Worm (Caenorhabditis elegans): ENCODE data around the gene C44B7.7.

The C44B7.7 gene

ce11 chrII:6926488-6926887 lies 46.5 kb upstream of the C44B7.7 start (continued):
- peak; percentile 83 for TF ChIP-seq mes-2 (tag; optimal IDR thresholded peaks at IDR 0.05; ENCODE audit: poor library complexity, severe bottlenecking)
- TF ChIP-seq vab-7 (GFP tag; IDR thresholded peaks at IDR 0.05), result no peak
- TF ChIP-seq php-3 (GFP tag; IDR thresholded peaks at IDR 0.05), result peak; percentile 63; the same call in 1 of the 2 replicates
- TF ChIP-seq T20F7.1 (GFP tag; optimal IDR thresholded peaks at IDR 0.05), result peak; percentile 64
- TF ChIP-seq F44E2.7 (GFP tag; IDR thresholded peaks at IDR 0.05), result no peak
- peak; percentile 46 for TF ChIP-seq dpl-1 (GFP tag; optimal IDR thresholded peaks at IDR 0.05)
- no peak for TF ChIP-seq nhr-42 (GFP tag; IDR thresholded peaks at IDR 0.05)
- TF ChIP-seq cey-2 (tag; optimal IDR thresholded peaks at IDR 0.05; ENCODE audit: borderline replicate concordance, insufficient read depth), result no peak
- TF ChIP-seq fos-1 (tag; optimal IDR thresholded peaks at IDR 0.05), result no peak
- TF ChIP-seq daf-8 (GFP tag; IDR thresholded peaks at IDR 0.05), result no peak

ce11 chrII:6926054-6926453 lies 46.1 kb upstream of the C44B7.7 start:
- no peak for TF ChIP-seq sdz-12 (GFP tag; optimal IDR thresholded peaks at IDR 0.05)
- peak; percentile 81 for TF ChIP-seq madf-9 (GFP tag; conservative IDR thresholded peaks at IDR 0.05)

ce11 chrII:6923792-6924191 lies 43.8 kb upstream of the C44B7.7 start:
- TF ChIP-seq ctbp-1 (GFP tag; IDR thresholded peaks at IDR 0.05) (no peak), ZK546.5 (tag; optimal IDR thresholded peaks at IDR 0.05) (no peak), nhr-77 (tag; optimal IDR thresholded peaks at IDR 0.05) (no peak), fkh-10 (GFP tag; optimal IDR thresholded peaks at IDR 0.05) (no peak), madf-9 (GFP tag; conservative IDR thresholded peaks at IDR 0.05) (no peak), hlh-30 (tag; optimal IDR thresholded peaks at IDR 0.05; ENCODE audit: insufficient read depth) (no peak), arid-1 (GFP tag; conservative IDR thresholded peaks at IDR 0.05) (no peak), mdt-29 (GFP tag; IDR thresholded peaks at IDR 0.05) (no peak), lin-13 (GFP tag; optimal IDR thresholded peaks at IDR 0.05) (no peak), F37D6.2 (tag; optimal IDR thresholded peaks at IDR 0.05) (no peak), daf-16 (GFP tag; optimal IDR thresholded peaks at IDR 0.05) (no peak), daf-16 (tag; optimal IDR thresholded peaks at IDR 0.05) (no peak), spr-1 (tag; optimal IDR thresholded peaks at IDR 0.05) (no peak), unc-130 (GFP tag; optimal IDR thresholded peaks at IDR 0.05) (no peak), F44E2.7 (GFP tag; IDR thresholded peaks at IDR 0.05) (no peak), zag-1 (tag; optimal IDR thresholded peaks at IDR 0.05) (no peak)

- peak; percentile 27 for TF ChIP-seq nhr-77 (tag; optimal IDR thresholded peaks at IDR 0.05)
- peak; percentile 56 for TF ChIP-seq pqm-1 (tag; optimal IDR thresholded peaks at IDR 0.05)
- no peak for TF ChIP-seq rbr-2 (tag; optimal IDR thresholded peaks at IDR 0.05)
- TF ChIP-seq hmg-1.1 (GFP tag; IDR thresholded peaks at IDR 0.05), result no peak
- no peak for TF ChIP-seq D1046.2 (GFP tag; IDR thresholded peaks at IDR 0.05)
- TF ChIP-seq dmd-6 (GFP tag; IDR thresholded peaks at IDR 0.05), result peak; percentile 30; the same call in 1 of the 2 replicates
- no peak for TF ChIP-seq mes-2 (tag; optimal IDR thresholded peaks at IDR 0.05; ENCODE audit: poor library complexity, severe bottlenecking)
- TF ChIP-seq lin-29 (GFP tag; IDR thresholded peaks at IDR 0.05), result no peak
- no peak for TF ChIP-seq tra-1 (GFP tag; IDR thresholded peaks at IDR 0.05)
- no peak for TF ChIP-seq mdl-1 (tag; optimal IDR thresholded peaks at IDR 0.05)
- TF ChIP-seq php-3 (GFP tag; IDR thresholded peaks at IDR 0.05), result peak; percentile 95
- peak; percentile 20 for TF ChIP-seq mxl-3 (GFP tag; optimal IDR thresholded peaks at IDR 0.05)
- peak; percentile 13 for TF ChIP-seq aha-1 (tag)
- no peak for TF ChIP-seq dmd-8 (GFP tag; IDR thresholded peaks at IDR 0.05)
- no peak for TF ChIP-seq lin-38 (GFP tag; IDR thresholded peaks at IDR 0.05)
- peak; percentile 97 for TF ChIP-seq nhr-28 (tag; optimal IDR thresholded peaks at IDR 0.05)
- no peak for TF ChIP-seq madf-5 (GFP tag; IDR thresholded peaks at IDR 0.05)
- no peak for TF ChIP-seq nhr-25 (tag; optimal IDR thresholded peaks at IDR 0.05; ENCODE audit: borderline replicate concordance, insufficient read depth)
- TF ChIP-seq ceh-20 (GFP tag; IDR thresholded peaks at IDR 0.05), result no peak
- TF ChIP-seq nhr-76 (tag; optimal IDR thresholded peaks at IDR 0.05), result no peak
- peak; percentile 68 for TF ChIP-seq hlh-11 (tag; optimal IDR thresholded peaks at IDR 0.05)
- no peak for TF ChIP-seq daf-16 (GFP tag; optimal IDR thresholded peaks at IDR 0.05)
- TF ChIP-seq daf-16 (tag; optimal IDR thresholded peaks at IDR 0.05), result peak; percentile 25
- peak; percentile 31 for TF ChIP-seq nhr-102 (tag; optimal IDR thresholded peaks at IDR 0.05)
- no peak for TF ChIP-seq ceh-62 (tag; optimal IDR thresholded peaks at IDR 0.05)
These were observed 39.4 kb upstream of the C44B7.7 start, which contains the start of gene B0252.1 for ce11 chrII:6919363-6919851. TSS of gene B0252.1 (plus strand) at chrII:6919680.
